Fruit fly (Drosophila melanogaster) whole organism, prepupa: ENCODE results near the gene CG6106.

ENCODE experiments used
- CG11294 ChIP-seq: fragments of 200-800 bp; sonication (Bioruptor generic); IDR thresholded peaks from 2 replicates; pipeline ENCODE4 v1.3.6; 2022; ENCODE audit warnings: missing biosample characterization, missing genetic modification characterization
- CG11902 ChIP-seq: fragments of 200-800 bp; sonication (Bioruptor generic); optimal IDR thresholded peaks from 3 replicates; lab custom pipeline; 2016; ENCODE audit warnings: missing biosample characterization, missing genetic modification characterization
- CG15336 ChIP-seq: fragments of 200-800 bp; sonication (Bioruptor generic); IDR thresholded peaks from 2 replicates; pipeline ENCODE4 v1.3.6; 2022; ENCODE audit warnings: missing biosample characterization, missing genetic modification characterization
- CG1621 ChIP-seq: fragments of 200-800 bp; sonication (Bioruptor generic); optimal IDR thresholded peaks from 3 replicates; lab custom pipeline; 2018; ENCODE audit warnings: missing biosample characterization, mild to moderate bottlenecking, missing genetic modification characterization
- CG31627 ChIP-seq: fragments of 200-800 bp; sonication (Bioruptor generic); optimal IDR thresholded peaks from 3 replicates; lab custom pipeline; 2016; ENCODE audit warnings: missing biosample characterization, missing genetic modification characterization
- CG32006 ChIP-seq: fragments of 200-800 bp; sonication (Bioruptor generic); optimal IDR thresholded peaks from 3 replicates; lab custom pipeline; 2017; ENCODE audit warnings: missing biosample characterization, mild to moderate bottlenecking, missing genetic modification characterization
- CG4318 ChIP-seq: fragments of 200-800 bp; sonication (Bioruptor generic); optimal IDR thresholded peaks from 3 replicates; lab custom pipeline; 2017; ENCODE audit warnings: missing biosample characterization, mild to moderate bottlenecking, missing genetic modification characterization
- CG6792 ChIP-seq: fragments of 200-800 bp; sonication (Bioruptor generic); optimal IDR thresholded peaks from 3 replicates; lab custom pipeline; 2016; ENCODE audit warnings: missing biosample characterization, missing genetic modification characterization
- CG8319 ChIP-seq: fragments of 200-800 bp; sonication (Bioruptor generic); optimal IDR thresholded peaks from 3 replicates; lab custom pipeline; 2016; ENCODE audit warnings: missing biosample characterization, missing genetic modification characterization
- Eip78C ChIP-seq: fragments of 200-800 bp; sonication (Bioruptor generic); peaks from one replicate; lab custom pipeline; 2016; ENCODE audit warnings: missing biosample characterization, missing genetic modification characterization
- Eip93F ChIP-seq: fragments of 200-800 bp; sonication (Bioruptor generic); optimal IDR thresholded peaks from 2 replicates; lab custom pipeline; 2016; ENCODE audit warnings: missing biosample characterization, mild to moderate bottlenecking, missing genetic modification characterization
- Hr38 ChIP-seq: sonication (Bioruptor generic); optimal IDR thresholded peaks from 2 replicates; lab custom pipeline; 2016; ENCODE audit warnings: missing biosample characterization, missing genetic modification characterization
- Hr39 ChIP-seq: fragments of 200-800 bp; sonication (Bioruptor generic); optimal IDR thresholded peaks from 2 replicates; lab custom pipeline; 2016; ENCODE audit warnings: missing biosample characterization, missing genetic modification characterization
- Lpt ChIP-seq: fragments of 200-800 bp; sonication (Bioruptor generic); optimal IDR thresholded peaks from 3 replicates; lab custom pipeline; 2016; ENCODE audit warnings: missing biosample characterization, missing genetic modification characterization
- Met ChIP-seq: fragments of 200-800 bp; sonication (Bioruptor generic); optimal IDR thresholded peaks from 3 replicates; lab custom pipeline; 2016; ENCODE audit warnings: missing biosample characterization, missing genetic modification characterization
- Sox15 ChIP-seq: fragments of 200-800 bp; sonication (Bioruptor generic); optimal IDR thresholded peaks from 3 replicates; lab custom pipeline; 2016; ENCODE audit warnings: missing biosample characterization, missing genetic modification characterization
- cyc ChIP-seq: fragments of 200-800 bp; sonication (Bioruptor generic); optimal IDR thresholded peaks from 3 replicates; lab custom pipeline; 2016; ENCODE audit warnings: missing biosample characterization, missing genetic modification characterization
- dac ChIP-seq: fragments of 200-800 bp; sonication (Bioruptor generic); optimal IDR thresholded peaks from 2 replicates; lab custom pipeline; 2017; ENCODE audit warnings: missing biosample characterization, mild to moderate bottlenecking, missing genetic modification characterization
- eg ChIP-seq: fragments of 200-800 bp; sonication (Bioruptor generic); IDR thresholded peaks from 3 replicates; pipeline ENCODE4 v1.3.6; 2022; ENCODE audit warnings: missing biosample characterization, missing genetic modification characterization
- fkh ChIP-seq: fragments of 200-800 bp; sonication (Bioruptor generic); optimal IDR thresholded peaks from 3 replicates; lab custom pipeline; 2017; ENCODE audit warnings: missing biosample characterization, mild to moderate bottlenecking, missing genetic modification characterization, moderate library complexity
- salr ChIP-seq, 2 experiments: fragments of 200-800 bp; sonication (Bioruptor generic); optimal IDR thresholded peaks; 3 replicates each; lab custom pipeline; 2016 to 2018; ENCODE audit warnings: missing biosample characterization in 2 of 2, missing genetic modification characterization in 2 of 2, mild to moderate bottlenecking in 1 of 2
- ss ChIP-seq, 2 experiments: fragments of 200-800 bp; sonication (Bioruptor generic); optimal IDR thresholded peaks; 2 replicates in 1 of 2; 3 replicates in 1 of 2; lab custom pipeline; 2017 to 2018; ENCODE audit warnings: mild to moderate bottlenecking in 2 of 2, missing biosample characterization in 2 of 2, missing genetic modification characterization in 2 of 2, moderate library complexity in 1 of 2
- svp ChIP-seq: fragments of 200-800 bp; sonication (Bioruptor generic); peaks from one replicate; lab custom pipeline; 2016; ENCODE audit warnings: missing biosample characterization, missing genetic modification characterization
- vri ChIP-seq: fragments of 200-800 bp; sonication (Bioruptor generic); optimal IDR thresholded peaks from 3 replicates; lab custom pipeline; 2016; ENCODE audit warnings: missing biosample characterization, mild to moderate bottlenecking, missing genetic modification characterization

CG6106 gene

dm6 chrX:18370775-18371735 is 12.4 kb downstream of the CG6106 start (continued):
- TF ChIP-seq CG6792 (GFP tag; lab: Kevin White, UChicago) (peak; percentile 37), CG11294 (GFP tag; lab: Robert Waterston, UW) (peak; percentile 33; the same call in 1 of the 2 replicates)

- TF ChIP-seq fkh (GFP tag; lab: Kevin White, UChicago) (peak; percentile 84), Eip93F (GFP tag; lab: Kevin White, UChicago) (no peak), ss (GFP tag; optimal IDR thresholded peaks at IDR 0.05; lab: Kevin White, UChicago) (no peak), dac (no peak), CG8319 (GFP tag; lab: Kevin White, UChicago) (no peak)
Measured at dm6 chrX:18374421-18374935, 15.8 kb downstream of the CG6106 start.

DNA sequence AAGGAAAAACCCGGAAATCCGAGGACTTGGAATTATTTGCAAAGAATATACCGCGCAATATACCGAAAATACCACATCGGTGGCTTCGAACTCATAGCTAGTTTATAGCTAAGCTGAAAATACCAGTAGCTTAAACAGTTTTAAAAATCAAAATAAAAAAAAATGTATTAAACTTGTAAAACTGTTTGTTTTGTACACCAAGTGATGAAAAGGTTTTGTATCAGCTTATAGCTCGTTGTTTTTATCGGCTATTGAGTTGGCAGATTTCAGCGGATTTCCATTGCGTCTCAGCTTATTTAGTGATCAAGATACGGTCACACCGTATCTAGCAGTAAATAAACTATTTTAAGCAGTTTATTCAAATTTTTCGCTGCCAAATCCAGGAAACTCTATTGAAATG is 21.1 kb downstream of the CG6106 start, which contains the start of the genes por and CG6179:
TSS of gene por (minus strand) at position 64 of the 400 bp plus-strand sequence.
TSS of gene CG6179 (plus strand) at position 292 of the 400 bp plus-strand sequence.
- TF ChIP-seq CG11902 (GFP tag; lab: Kevin White, UChicago) (no peak), CG1621 (peak; percentile 32)

DNA sequence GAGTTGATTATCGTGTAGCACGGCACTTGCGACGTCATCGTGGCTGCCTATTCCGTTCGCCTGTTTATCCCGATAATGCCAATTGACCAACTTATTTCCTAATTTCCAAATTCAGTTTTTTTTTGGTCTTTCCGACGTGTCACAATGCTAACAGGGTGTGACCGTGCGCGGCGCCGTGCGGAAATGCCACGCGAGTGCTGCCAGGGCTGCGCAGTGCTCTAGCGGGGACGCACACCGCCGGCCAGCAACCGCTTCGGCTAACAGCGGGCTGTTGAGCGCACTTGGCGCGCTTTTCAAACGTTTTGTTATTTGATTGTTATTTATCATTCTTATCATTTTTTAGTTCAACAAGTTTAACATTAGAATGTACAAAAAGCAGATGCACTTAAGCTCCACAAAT is 26.4 kb downstream of the CG6106 start, which contains the start of gene betaCOP:
TSS of gene betaCOP (minus strand) at position 187 of the 400 bp plus-strand sequence.
- no peak for TF ChIP-seq svp (GFP tag; lab: Kevin White, UChicago)
- TF ChIP-seq CG31627 (GFP tag; lab: Kevin White, UChicago), result no peak
- no peak for TF ChIP-seq CG15336
- TF ChIP-seq CG1621, result no peak
- no peak for TF ChIP-seq fkh (GFP tag; lab: Kevin White, UChicago)
- TF ChIP-seq Sox15 (GFP tag; lab: Kevin White, UChicago), result no peak
- no peak for TF ChIP-seq dac
- TF ChIP-seq CG32006 (GFP tag; lab: Kevin White, UChicago), result no peak
- no peak for TF ChIP-seq Met (GFP tag; lab: Kevin White, UChicago)

DNA sequence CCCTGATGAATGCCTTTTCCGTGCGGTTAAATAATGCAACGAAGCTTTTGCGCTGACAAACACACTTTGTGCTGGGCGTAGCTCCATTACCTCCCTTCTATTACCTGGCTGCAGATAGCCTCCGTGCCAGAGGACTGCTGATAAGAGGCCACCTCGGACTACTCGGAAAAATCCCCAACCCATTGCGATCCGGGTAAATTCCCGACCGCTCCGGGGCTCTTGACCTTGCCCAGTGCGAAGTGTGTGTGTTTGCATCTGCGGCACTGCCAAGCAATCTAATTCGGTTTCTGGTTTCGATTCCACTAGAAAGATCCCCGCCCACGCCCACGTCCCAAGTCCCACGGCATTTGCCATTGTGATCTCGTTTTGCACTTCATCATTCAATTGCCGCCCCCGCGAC is 27.1 kb downstream of the CG6106 start:
- TF ChIP-seq CG32006 (GFP tag; lab: Kevin White, UChicago) (no peak), svp (GFP tag; lab: Kevin White, UChicago) (peak; percentile 73), Hr38 (no peak)

DNA sequence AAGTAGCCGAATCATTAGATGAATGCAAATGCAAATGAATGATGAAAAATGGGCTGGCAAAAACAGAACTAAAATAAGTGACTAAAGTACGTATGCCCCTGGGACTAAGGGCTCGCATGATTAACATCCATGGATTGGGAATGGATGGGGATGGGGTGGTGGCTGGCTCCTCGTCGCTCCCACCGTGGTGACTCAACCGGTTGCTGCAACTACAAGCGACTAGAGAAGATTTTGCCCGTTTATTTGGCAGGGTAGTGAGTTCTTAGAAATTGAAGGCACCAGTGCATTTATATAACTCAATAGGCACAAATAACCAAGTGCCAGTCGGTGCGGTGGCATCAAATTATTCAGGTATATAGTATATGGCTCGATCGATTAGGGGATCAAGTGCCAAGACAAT is 28.1 kb downstream of the CG6106 start, which contains the start of gene Tsf1:
TSS of gene Tsf1 (plus strand) at position 301 of the 400 bp plus-strand sequence.
- TF ChIP-seq Eip78C (GFP tag; lab: Kevin White, UChicago) (peak; percentile 57), cyc (GFP tag; lab: Kevin White, UChicago) (no peak)

DNA sequence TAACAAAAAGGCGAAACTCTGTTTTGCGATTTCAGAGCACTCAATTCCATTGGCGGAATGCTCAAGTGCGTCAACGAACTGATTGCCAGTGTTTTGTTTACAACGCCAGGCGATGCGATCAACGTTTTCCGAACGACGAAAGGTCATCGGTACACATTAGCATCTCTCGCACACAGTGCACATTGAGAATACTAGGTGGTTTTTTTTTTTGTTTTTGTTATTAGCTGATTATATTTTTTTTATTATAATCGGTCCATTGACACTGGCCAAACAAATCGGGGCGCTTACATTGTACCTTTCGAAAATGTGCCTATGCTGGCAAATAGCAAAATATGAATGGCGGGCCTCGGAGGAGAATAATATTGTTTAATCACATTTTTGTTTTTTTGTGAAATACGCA is 36.5 kb downstream of the CG6106 start:
- TF ChIP-seq eg (GFP tag; lab: Robert Waterston, UW) (0 out of 3 replicates have a peak, but pooled peaks have one; percentile 15), CG4318 (GFP tag; lab: Kevin White, UChicago) (no peak), svp (GFP tag; lab: Kevin White, UChicago) (peak; percentile 94), Lpt (GFP tag; lab: Kevin White, UChicago) (no peak)

DNA sequence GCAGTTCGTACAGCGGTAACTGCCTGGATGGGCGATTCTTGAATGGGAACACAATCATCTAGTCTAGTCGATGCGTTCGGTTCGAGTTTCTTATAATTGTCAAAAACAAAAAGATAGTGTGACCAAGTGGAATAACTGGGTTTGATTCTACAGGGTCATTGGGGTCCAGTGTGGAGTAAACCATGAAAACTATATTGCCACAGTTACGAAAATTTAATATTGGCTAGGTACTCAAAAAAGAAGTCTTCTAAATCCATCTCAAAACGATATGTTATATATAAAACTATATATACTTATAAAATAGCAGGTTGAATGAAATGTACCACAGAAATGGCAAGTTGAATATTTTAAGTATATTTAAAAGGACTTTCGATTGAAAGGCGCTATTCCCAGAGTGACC is 41.3 kb downstream of the CG6106 start, which contains the start of gene CG34328:
TSS of gene CG34328 (minus strand) at position 101 of the 400 bp plus-strand sequence.
- TF ChIP-seq salr (GFP tag; optimal IDR thresholded peaks at IDR 0.05; lab: Kevin White, UChicago), result no peak
- TF ChIP-seq vri, result no peak
- TF ChIP-seq CG6792 (GFP tag; lab: Kevin White, UChicago), result no peak
- TF ChIP-seq Hr39 (GFP tag; lab: Kevin White, UChicago), result no peak
